Worm (Caenorhabditis elegans) whole organism, late embryonic: Measurements from ENCODE around the gene nspb-3.

Source experiments
- C38D4.7 ChIP-seq: fragments of 200-800 bp; sonication (Bioruptor generic); optimal IDR thresholded peaks from 2 replicates; lab custom pipeline; 2018; ENCODE audit warnings: mild to moderate bottlenecking, missing genetic modification characterization, moderate library complexity, missing compliant biosample characterization
- ama-1 ChIP-seq: fragments of 150-350 bp; optimal IDR thresholded peaks from 2 replicates; lab custom pipeline; 2014
- ceh-31 ChIP-seq: sonication (generic microtip); optimal IDR thresholded peaks from 2 replicates; lab custom pipeline; 2016; ENCODE audit warnings: missing genetic modification characterization, missing compliant biosample characterization
- elt-2 ChIP-seq: sonication (generic microtip); optimal IDR thresholded peaks from 2 replicates; lab custom pipeline; 2016; ENCODE audit warnings: missing genetic modification reagents, missing genetic modification characterization, missing compliant biosample characterization
- eyg-1 ChIP-seq: sonication (generic microtip); optimal IDR thresholded peaks from 2 replicates; lab custom pipeline; 2016; ENCODE audit warnings: missing genotype, missing genetic modification characterization, missing compliant biosample characterization
- gmeb-2 ChIP-seq: sonication (generic microtip); optimal IDR thresholded peaks from 2 replicates; lab custom pipeline; 2016; ENCODE audit warnings: missing genetic modification characterization, inconsistent platforms, missing compliant biosample characterization
- nhr-11 ChIP-seq: fragments of 150-350 bp; optimal IDR thresholded peaks from 2 replicates; lab custom pipeline; 2014; ENCODE audit warnings: missing biosample characterization, missing genetic modification characterization
- pha-4 ChIP-seq: fragments of 150-350 bp; optimal IDR thresholded peaks from 2 replicates; lab custom pipeline; 2018; ENCODE audit warnings: missing biosample characterization, missing genetic modification reagents, missing genetic modification characterization
- sox-4 ChIP-seq: sonication (generic microtip); optimal IDR thresholded peaks from 2 replicates; lab custom pipeline; 2017; ENCODE audit warnings: mild to moderate bottlenecking, missing genetic modification characterization, inconsistent platforms, missing compliant biosample characterization

ce11 chrIV:6590029-6590428 is 4.7 kb downstream of the nspb-3 start, which contains the start of the genes lec-11 and irld-7:
- TF ChIP-seq pha-4 (tag; lab: Kevin White, UChicago) (no peak), gmeb-2 (tag; lab: Kevin White, UChicago) (no peak), C38D4.7 (GFP tag; lab: Kevin White, UChicago) (no peak), ama-1 (no peak), sox-4 (no peak), nhr-11 (tag; lab: Kevin White, UChicago) (no peak), elt-2 (tag; lab: Kevin White, UChicago) (no peak), ceh-31 (tag; lab: Kevin White, UChicago) (no peak), eyg-1 (no peak)
